Fruit fly (Drosophila melanogaster) whole organism, embryonic: Measurements from ENCODE around the gene CG12289.

Experiments used
- Ada2b ChIP-seq: fragments of 200-800 bp; sonication (Bioruptor generic); IDR thresholded peaks from 2 replicates; pipeline ENCODE4 v1.3.6; 2022; ENCODE audit warnings: missing biosample characterization, missing genetic modification characterization
- B-H2 ChIP-seq: fragments of 200-800 bp; sonication (Bioruptor generic); optimal IDR thresholded peaks from 2 replicates; lab custom pipeline; 2018; ENCODE audit warnings: missing biosample characterization, mild to moderate bottlenecking, missing genetic modification characterization
- BtbVII ChIP-seq: fragments of 200-800 bp; sonication (Bioruptor generic); optimal IDR thresholded peaks from 3 replicates; lab custom pipeline; 2017; ENCODE audit warnings: missing biosample characterization, mild to moderate bottlenecking, missing genetic modification characterization
- CG12236 ChIP-seq: fragments of 200-800 bp; sonication (Bioruptor generic); optimal IDR thresholded peaks from 2 replicates; lab custom pipeline; 2016; ENCODE audit warnings: missing biosample characterization, missing genetic modification characterization
- CG12769 ChIP-seq: fragments of 200-800 bp; sonication (Bioruptor generic); optimal IDR thresholded peaks from 2 replicates; lab custom pipeline; 2019; ENCODE audit warnings: missing biosample characterization, mild to moderate bottlenecking, missing genetic modification characterization, moderate library complexity
- CG14965 ChIP-seq: fragments of 200-800 bp; sonication (Bioruptor generic); optimal IDR thresholded peaks from 2 replicates; lab custom pipeline; 2016; ENCODE audit warnings: missing biosample characterization, missing genetic modification characterization, borderline replicate concordance
- CG17568 ChIP-seq: fragments of 200-800 bp; sonication (Bioruptor generic); optimal IDR thresholded peaks from 2 replicates; lab custom pipeline; 2018; ENCODE audit warnings: missing biosample characterization, mild to moderate bottlenecking, missing genetic modification characterization, moderate library complexity
- CG2875 ChIP-seq: fragments of 200-800 bp; sonication (Bioruptor generic); optimal IDR thresholded peaks from 2 replicates; lab custom pipeline; 2017; ENCODE audit warnings: missing biosample characterization, mild to moderate bottlenecking, missing genetic modification characterization, missing genetic modification reagents
- CG30020 ChIP-seq: fragments of 200-800 bp; optimal IDR thresholded peaks from 2 replicates; lab custom pipeline; 2019; ENCODE audit warnings: missing biosample characterization, mild to moderate bottlenecking, missing genetic modification characterization, moderate library complexity
- CG30403 ChIP-seq: fragments of 200-800 bp; sonication (Bioruptor generic); optimal IDR thresholded peaks from 3 replicates; lab custom pipeline; 2016; ENCODE audit warnings: missing biosample characterization, missing genetic modification characterization
- CG3163 ChIP-seq: fragments of 200-800 bp; sonication (Bioruptor generic); optimal IDR thresholded peaks from 3 replicates; lab custom pipeline; 2016; ENCODE audit warnings: missing biosample characterization, missing genetic modification characterization
- CG4360 ChIP-seq: fragments of 200-800 bp; sonication (Bioruptor generic); IDR thresholded peaks from 2 replicates; pipeline ENCODE4 v1.3.6; 2022; ENCODE audit warnings: missing biosample characterization, missing genetic modification characterization
- CG4730 ChIP-seq: fragments of 200-800 bp; sonication (Bioruptor generic); IDR thresholded peaks from 2 replicates; pipeline ENCODE4 v1.3.6; 2022; ENCODE audit warnings: missing biosample characterization, missing genetic modification characterization
- CG4820 ChIP-seq: fragments of 200-800 bp; sonication (Bioruptor generic); optimal IDR thresholded peaks from 3 replicates; lab custom pipeline; 2016; ENCODE audit warnings: missing biosample characterization, missing genetic modification characterization
- CG5245 ChIP-seq: fragments of 200-800 bp; sonication (Bioruptor generic); optimal IDR thresholded peaks from 3 replicates; lab custom pipeline; 2016; ENCODE audit warnings: missing biosample characterization, missing genetic modification characterization
- CG6654 ChIP-seq: fragments of 200-800 bp; sonication (Bioruptor generic); optimal IDR thresholded peaks from 2 replicates; lab custom pipeline; 2017; ENCODE audit warnings: missing biosample characterization, mild to moderate bottlenecking, missing genetic modification characterization
- CG7271 ChIP-seq: fragments of 200-800 bp; sonication (Bioruptor generic); optimal IDR thresholded peaks from 2 replicates; lab custom pipeline; 2018; ENCODE audit warnings: missing biosample characterization, mild to moderate bottlenecking, missing genetic modification characterization, moderate library complexity
- CG7839 ChIP-seq: fragments of 200-800 bp; sonication (Bioruptor generic); optimal IDR thresholded peaks from 3 replicates; lab custom pipeline; 2018; ENCODE audit warnings: missing biosample characterization, mild to moderate bottlenecking, missing genetic modification characterization, moderate library complexity
- CG7987 ChIP-seq: fragments of 200-800 bp; sonication (Bioruptor generic); optimal IDR thresholded peaks from 2 replicates; lab custom pipeline; 2018; ENCODE audit warnings: missing biosample characterization, mild to moderate bottlenecking, missing genetic modification characterization, moderate library complexity
- CG8359 ChIP-seq: fragments of 200-800 bp; sonication (Bioruptor generic); optimal IDR thresholded peaks from 2 replicates; lab custom pipeline; 2017; ENCODE audit warnings: missing biosample characterization, mild to moderate bottlenecking, missing genetic modification characterization, borderline replicate concordance
- CG9215 ChIP-seq: fragments of 200-800 bp; sonication (Bioruptor generic); IDR thresholded peaks from 2 replicates; pipeline ENCODE4 v1.3.6; 2022; ENCODE audit warnings: missing biosample characterization, missing genetic modification characterization
- CG9932 ChIP-seq: fragments of 200-800 bp; sonication (Bioruptor generic); IDR thresholded peaks from 2 replicates; pipeline ENCODE4 v1.3.6; 2022; ENCODE audit warnings: missing biosample characterization, missing genetic modification characterization
- D ChIP-seq, 2 experiments: fragments of 200-800 bp in 1 of 2; fragments of >200 bp in 1 of 2; sonication (Bioruptor generic) in 1 of 2; optimal IDR thresholded peaks; 2 replicates in 1 of 2; 3 replicates in 1 of 2; lab custom pipeline; 2017; ENCODE audit warnings: mild to moderate bottlenecking in 1 of 2, missing biosample characterization in 1 of 2, missing genetic modification characterization in 1 of 2, missing genetic modification reagents in 1 of 2
- E2f1 ChIP-seq: fragments of 200-800 bp; sonication (Bioruptor generic); IDR thresholded peaks from 2 replicates; pipeline ENCODE4 v1.3.6; 2022; ENCODE audit warnings: missing biosample characterization, missing genetic modification characterization
- Ets97D ChIP-seq: fragments of 200-800 bp; sonication (Bioruptor generic); optimal IDR thresholded peaks from 3 replicates; lab custom pipeline; 2016; ENCODE audit warnings: missing biosample characterization, missing genetic modification characterization
- Hmr ChIP-seq: fragments of 200-800 bp; sonication (Bioruptor generic); optimal IDR thresholded peaks from 3 replicates; lab custom pipeline; 2017; ENCODE audit warnings: mild to moderate bottlenecking, missing biosample characterization, missing genetic modification reagents, missing genetic modification characterization
- Hr78 ChIP-seq, 2 experiments: fragments of 200-800 bp in 1 of 2; fragments of >200 bp in 1 of 2; sonication (Bioruptor generic) in 1 of 2; optimal IDR thresholded peaks; 2 replicates each; lab custom pipeline; 2017 to 2019; ENCODE audit warnings: missing biosample characterization in 2 of 2, missing genetic modification characterization in 2 of 2, mild to moderate bottlenecking in 1 of 2, moderate library complexity in 1 of 2
- MESR4 ChIP-seq: fragments of 200-800 bp; sonication (Bioruptor generic); optimal IDR thresholded peaks from 2 replicates; lab custom pipeline; 2018; ENCODE audit warnings: missing biosample characterization, mild to moderate bottlenecking, missing genetic modification characterization, moderate library complexity
- Oli ChIP-seq: fragments of 200-800 bp; sonication (Bioruptor generic); optimal IDR thresholded peaks from 2 replicates; lab custom pipeline; 2018; ENCODE audit warnings: missing biosample characterization, mild to moderate bottlenecking, missing genetic modification characterization, moderate library complexity
- Trl ChIP-seq, 3 experiments: fragments of >200 bp in 2 of 3; fragments of 200-800 bp in 1 of 3; sonication (Bioruptor generic) in 1 of 3; optimal IDR thresholded peaks; 2 replicates in 1 of 3; 3 replicates in 2 of 3; lab custom pipeline; 2016 to 2017; ENCODE audit warnings: missing biosample characterization in 1 of 3, missing genetic modification characterization in 1 of 3
- Xbp1 ChIP-seq: fragments of 200-800 bp; sonication (Bioruptor generic); optimal IDR thresholded peaks from 3 replicates; lab custom pipeline; 2016; ENCODE audit warnings: missing biosample characterization, mild to moderate bottlenecking, missing genetic modification characterization
- btn ChIP-seq: fragments of 200-800 bp; sonication (Bioruptor generic); optimal IDR thresholded peaks from 2 replicates; lab custom pipeline; 2016; ENCODE audit warnings: missing biosample characterization, missing genetic modification characterization
- crol ChIP-seq: fragments of 200-800 bp; sonication (Bioruptor generic); IDR thresholded peaks from 2 replicates; pipeline ENCODE4 v1.3.6; 2022; ENCODE audit warnings: missing biosample characterization, missing genetic modification characterization
- dati ChIP-seq: fragments of 200-800 bp; sonication (Bioruptor generic); IDR thresholded peaks from 2 replicates; pipeline ENCODE4 v1.3.6; 2022; ENCODE audit warnings: missing biosample characterization, missing genetic modification characterization
- fd3F ChIP-seq: fragments of 200-800 bp; sonication (Bioruptor generic); optimal IDR thresholded peaks from 2 replicates; lab custom pipeline; 2018; ENCODE audit warnings: missing biosample characterization, mild to moderate bottlenecking, missing genetic modification characterization, moderate library complexity
- fd96Cb ChIP-seq: fragments of 200-800 bp; sonication (Bioruptor generic); optimal IDR thresholded peaks from 2 replicates; lab custom pipeline; 2018; ENCODE audit warnings: missing biosample characterization, mild to moderate bottlenecking, missing genetic modification characterization, moderate library complexity
- gcm2 ChIP-seq: fragments of 200-800 bp; sonication (Bioruptor generic); optimal IDR thresholded peaks from 2 replicates; lab custom pipeline; 2016; ENCODE audit warnings: missing biosample characterization, missing genetic modification characterization
- jumu ChIP-seq: fragments of 200-800 bp; sonication (Bioruptor generic); optimal IDR thresholded peaks from 3 replicates; lab custom pipeline; 2016; ENCODE audit warnings: missing biosample characterization, missing genetic modification characterization
- kni ChIP-seq: fragments of 200-800 bp; sonication (Bioruptor generic); optimal IDR thresholded peaks from 3 replicates; lab custom pipeline; 2017; ENCODE audit warnings: mild to moderate bottlenecking, missing biosample characterization, missing genetic modification reagents, missing genetic modification characterization
- lmd ChIP-seq: fragments of 200-800 bp; sonication (Bioruptor generic); IDR thresholded peaks from 2 replicates; pipeline ENCODE4 v1.3.6; 2022; ENCODE audit warnings: missing biosample characterization, missing genetic modification characterization
- luna ChIP-seq: fragments of 200-800 bp; sonication (Bioruptor generic); optimal IDR thresholded peaks from 2 replicates; lab custom pipeline; 2016; ENCODE audit warnings: missing biosample characterization, missing genetic modification characterization
- org-1 ChIP-seq: fragments of 200-800 bp; sonication (Bioruptor generic); optimal IDR thresholded peaks from 2 replicates; lab custom pipeline; 2017; ENCODE audit warnings: missing biosample characterization, missing genetic modification characterization
- peb ChIP-seq: fragments of 200-800 bp; sonication (Bioruptor generic); IDR thresholded peaks from 2 replicates; pipeline ENCODE4 v1.3.6; 2022; ENCODE audit warnings: missing biosample characterization, missing genetic modification characterization
- salm ChIP-seq: fragments of 200-800 bp; sonication (Bioruptor generic); optimal IDR thresholded peaks from 2 replicates; lab custom pipeline; 2018; ENCODE audit warnings: missing biosample characterization, mild to moderate bottlenecking, missing genetic modification characterization
- scrt ChIP-seq: fragments of 200-800 bp; sonication (Bioruptor generic); optimal IDR thresholded peaks from 2 replicates; lab custom pipeline; 2018; ENCODE audit warnings: missing biosample characterization, mild to moderate bottlenecking, missing genetic modification characterization, moderate library complexity
- tin ChIP-seq: fragments of 200-800 bp; sonication (Bioruptor generic); optimal IDR thresholded peaks from 3 replicates; lab custom pipeline; 2016; ENCODE audit warnings: missing biosample characterization, missing genetic modification characterization
- tio ChIP-seq: fragments of 200-800 bp; sonication (Bioruptor generic); optimal IDR thresholded peaks from 2 replicates; lab custom pipeline; 2017; ENCODE audit warnings: missing biosample characterization, missing genetic modification characterization, inconsistent platforms
- tll ChIP-seq, 2 experiments: fragments of 200-800 bp in 1 of 2; fragments of >200 bp in 1 of 2; sonication (Bioruptor generic) in 1 of 2; optimal IDR thresholded peaks; 2 replicates each; lab custom pipeline; 2017 to 2019; ENCODE audit warnings: missing biosample characterization in 2 of 2, missing genetic modification characterization in 2 of 2, mild to moderate bottlenecking in 1 of 2, moderate library complexity in 1 of 2
- wor ChIP-seq: fragments of 200-800 bp; sonication (Bioruptor generic); IDR thresholded peaks from 2 replicates; pipeline ENCODE4 v1.3.6; 2022; ENCODE audit warnings: missing biosample characterization, missing genetic modification characterization
- yki ChIP-seq: fragments of >200 bp; optimal IDR thresholded peaks from 3 replicates; lab custom pipeline; 2018

CG12289 gene

dm6 chr3L:11450535-11450934 is 7.7 kb downstream of the CG12289 start (continued):
- TF ChIP-seq B-H2 = no peak
- no peak for TF ChIP-seq wor (GFP tag; lab: Robert Waterston, UW)
- no peak for TF ChIP-seq CG14965
- TF ChIP-seq yki = no peak
- TF ChIP-seq Xbp1 = peak; percentile 17
- TF ChIP-seq D (optimal IDR thresholded peaks at IDR 0.05; lab: Kevin White, UChicago) = no peak
- TF ChIP-seq D (GFP tag; optimal IDR thresholded peaks at IDR 0.05; lab: Kevin White, UChicago) = peak; percentile 30
- no peak for TF ChIP-seq CG30020 (tag; lab: Kevin White, UChicago)
- no peak for TF ChIP-seq Trl (optimal IDR thresholded peaks at IDR 0.05; lab: Kevin White, UChicago)
- TF ChIP-seq Trl (GFP tag; optimal IDR thresholded peaks at IDR 0.05; lab: Kevin White, UChicago) = no peak
- TF ChIP-seq dati = no peak
- peak; percentile 12 for TF ChIP-seq fd96Cb (tag; lab: Kevin White, UChicago)
- TF ChIP-seq CG9215 (GFP tag; lab: Robert Waterston, UW) = no peak
- no peak for TF ChIP-seq salm (tag; lab: Kevin White, UChicago)
- no peak for TF ChIP-seq CG7987
- TF ChIP-seq CG3163 (GFP tag; lab: Kevin White, UChicago) = no peak
- TF ChIP-seq Oli (tag; lab: Kevin White, UChicago) = peak; percentile 41
- no peak for TF ChIP-seq peb (GFP tag; lab: Robert Waterston, UW)
- TF ChIP-seq jumu (GFP tag; lab: Kevin White, UChicago) = no peak
- TF ChIP-seq fd3F (GFP tag; lab: Kevin White, UChicago) = no peak
- peak; percentile 13 for TF ChIP-seq scrt (GFP tag; lab: Kevin White, UChicago)
- TF ChIP-seq btn = no peak
- TF ChIP-seq BtbVII (GFP tag; lab: Kevin White, UChicago) = peak; percentile 56
- peak; percentile 51 for TF ChIP-seq Hmr
- TF ChIP-seq CG4730 (GFP tag; lab: Robert Waterston, UW) = no peak
- TF ChIP-seq Ada2b (GFP tag; lab: Robert Waterston, UW) = 0 out of 2 replicates have a peak, but pooled peaks have one; percentile 7
- no peak for TF ChIP-seq CG2875 (GFP tag; lab: Kevin White, UChicago)
- TF ChIP-seq tio = peak; percentile 7
- no peak for TF ChIP-seq tll (GFP tag; optimal IDR thresholded peaks at IDR 0.05; lab: Kevin White, UChicago)
- TF ChIP-seq gcm2 = no peak
- peak; percentile 4 for TF ChIP-seq tin (GFP tag; lab: Kevin White, UChicago)
- no peak for TF ChIP-seq E2f1 (GFP tag; lab: Robert Waterston, UW)
- no peak for TF ChIP-seq Ets97D (GFP tag; lab: Kevin White, UChicago)
- no peak for TF ChIP-seq CG4360 (GFP tag; lab: Robert Waterston, UW)
- TF ChIP-seq kni (GFP tag; lab: Kevin White, UChicago) = no peak
- no peak for TF ChIP-seq Hr78 (GFP tag; optimal IDR thresholded peaks at IDR 0.05; lab: Kevin White, UChicago)
- no peak for TF ChIP-seq CG17568 (GFP tag; lab: Kevin White, UChicago)
- no peak for TF ChIP-seq CG5245 (GFP tag; lab: Kevin White, UChicago)
- no peak for TF ChIP-seq lmd
- TF ChIP-seq CG30403 = peak; percentile 13
- no peak for TF ChIP-seq CG12236 (GFP tag; lab: Kevin White, UChicago)
- no peak for TF ChIP-seq org-1 (GFP tag; lab: Kevin White, UChicago)
- no peak for TF ChIP-seq crol (GFP tag; lab: Robert Waterston, UW)
- peak; percentile 52 for TF ChIP-seq CG7839 (tag; lab: Kevin White, UChicago)
- TF ChIP-seq CG4820 = no peak
- TF ChIP-seq CG12769 (tag; lab: Kevin White, UChicago) = no peak
- TF ChIP-seq luna = no peak
- no peak for TF ChIP-seq CG9932 (GFP tag; lab: Robert Waterston, UW)
- TF ChIP-seq CG8359 (GFP tag; lab: Kevin White, UChicago) = no peak
- no peak for TF ChIP-seq CG6654 (GFP tag; lab: Kevin White, UChicago)
- peak; percentile 63 for TF ChIP-seq CG7271
- TF ChIP-seq MESR4 = no peak
